Fruit fly (Drosophila melanogaster) whole organism, embryonic: ENCODE data around the gene SMSr.

Experiments used
- C15 ChIP-seq: fragments of 200-800 bp; sonication (Bioruptor generic); IDR thresholded peaks from 3 replicates; pipeline ENCODE4 v1.3.6; 2022; ENCODE audit warnings: missing biosample characterization, missing genetic modification characterization
- CG10267 ChIP-seq: fragments of 200-800 bp; sonication (Bioruptor generic); optimal IDR thresholded peaks from 2 replicates; lab custom pipeline; 2018; ENCODE audit warnings: missing biosample characterization, mild to moderate bottlenecking, missing genetic modification characterization, moderate library complexity
- CG11247 ChIP-seq: fragments of 200-800 bp; sonication (Bioruptor generic); IDR thresholded peaks from 2 replicates; pipeline ENCODE4 v1.3.6; 2022; ENCODE audit warnings: missing biosample characterization, missing genetic modification characterization
- CG11723 ChIP-seq: fragments of 200-800 bp; sonication (Bioruptor generic); optimal IDR thresholded peaks from 2 replicates; lab custom pipeline; 2017; ENCODE audit warnings: missing biosample characterization, mild to moderate bottlenecking, missing genetic modification characterization
- CG12236 ChIP-seq: fragments of 200-800 bp; sonication (Bioruptor generic); optimal IDR thresholded peaks from 2 replicates; lab custom pipeline; 2016; ENCODE audit warnings: missing biosample characterization, missing genetic modification characterization
- CG12299 ChIP-seq: fragments of 200-800 bp; sonication (Bioruptor generic); optimal IDR thresholded peaks from 2 replicates; lab custom pipeline; 2018; ENCODE audit warnings: missing biosample characterization, mild to moderate bottlenecking, missing genetic modification characterization
- CG13287 ChIP-seq: fragments of 200-800 bp; sonication (Bioruptor generic); IDR thresholded peaks from 2 replicates; pipeline ENCODE4 v1.3.6; 2022; ENCODE audit warnings: missing biosample characterization, missing genetic modification characterization; ENCODE audit not compliant: partially characterized antibody
- CG14710 ChIP-seq: fragments of 200-800 bp; sonication (Bioruptor generic); optimal IDR thresholded peaks from 3 replicates; lab custom pipeline; 2019; ENCODE audit warnings: missing biosample characterization, mild to moderate bottlenecking, missing genetic modification characterization, moderate library complexity
- CG14860 ChIP-seq: fragments of 200-800 bp; sonication (Bioruptor generic); IDR thresholded peaks from 3 replicates; pipeline ENCODE4 v1.3.6; 2022; ENCODE audit warnings: missing biosample characterization, missing genetic modification characterization; ENCODE audit not compliant: partially characterized antibody
- CG16779 ChIP-seq: fragments of 200-800 bp; sonication (Bioruptor generic); IDR thresholded peaks from 2 replicates; pipeline ENCODE4 v1.3.6; 2022; ENCODE audit warnings: missing biosample characterization, missing genetic modification characterization
- CG17612 ChIP-seq: fragments of 200-800 bp; sonication (Bioruptor generic); IDR thresholded peaks from 2 replicates; pipeline ENCODE4 v1.3.6; 2022; ENCODE audit warnings: missing biosample characterization, missing genetic modification characterization
- CG2712 ChIP-seq: fragments of 200-800 bp; optimal IDR thresholded peaks from 3 replicates; lab custom pipeline; 2019; ENCODE audit warnings: missing biosample characterization, mild to moderate bottlenecking, missing genetic modification characterization, moderate library complexity
- CG3847 ChIP-seq: fragments of 200-800 bp; sonication (Bioruptor generic); IDR thresholded peaks from 2 replicates; pipeline ENCODE4 v1.3.6; 2022; ENCODE audit warnings: missing biosample characterization, missing genetic modification characterization
- CG3995 ChIP-seq: fragments of 200-800 bp; sonication (Bioruptor generic); optimal IDR thresholded peaks from 3 replicates; lab custom pipeline; 2016; ENCODE audit warnings: missing biosample characterization, missing genetic modification characterization
- CG4617 ChIP-seq: fragments of 200-800 bp; sonication (Bioruptor generic); optimal IDR thresholded peaks from 3 replicates; lab custom pipeline; 2016; ENCODE audit warnings: missing biosample characterization, missing genetic modification characterization, borderline replicate concordance
- CG7556 ChIP-seq: fragments of 200-800 bp; sonication (Bioruptor generic); optimal IDR thresholded peaks from 2 replicates; lab custom pipeline; 2017; ENCODE audit warnings: missing biosample characterization, mild to moderate bottlenecking, missing genetic modification characterization
- CG7745 ChIP-seq: fragments of 200-800 bp; sonication (Bioruptor generic); optimal IDR thresholded peaks from 2 replicates; lab custom pipeline; 2018; ENCODE audit warnings: missing biosample characterization, mild to moderate bottlenecking, missing genetic modification characterization, moderate library complexity
- CG8281 ChIP-seq: fragments of 200-800 bp; sonication (Bioruptor generic); optimal IDR thresholded peaks from 2 replicates; lab custom pipeline; 2018; ENCODE audit warnings: missing biosample characterization, mild to moderate bottlenecking, missing genetic modification characterization, moderate library complexity
- CoRest ChIP-seq: fragments of 200-800 bp; sonication (Bioruptor generic); optimal IDR thresholded peaks from 3 replicates; lab custom pipeline; 2018; ENCODE audit warnings: missing biosample characterization, mild to moderate bottlenecking, missing genetic modification characterization, moderate library complexity
- Fer2 ChIP-seq: fragments of 200-800 bp; sonication (Bioruptor generic); optimal IDR thresholded peaks from 2 replicates; lab custom pipeline; 2018; ENCODE audit warnings: missing biosample characterization, mild to moderate bottlenecking, missing genetic modification characterization, moderate library complexity
- Gsc ChIP-seq: fragments of 200-800 bp; sonication (Bioruptor generic); IDR thresholded peaks from 2 replicates; pipeline ENCODE4 v1.3.6; 2022; ENCODE audit warnings: missing biosample characterization, missing genetic modification characterization
- HmgD ChIP-seq: fragments of 200-800 bp; sonication (Bioruptor generic); optimal IDR thresholded peaks from 3 replicates; lab custom pipeline; 2016; ENCODE audit warnings: missing biosample characterization, missing genetic modification characterization
- MESR4 ChIP-seq: fragments of 200-800 bp; sonication (Bioruptor generic); optimal IDR thresholded peaks from 2 replicates; lab custom pipeline; 2018; ENCODE audit warnings: missing biosample characterization, mild to moderate bottlenecking, missing genetic modification characterization, moderate library complexity
- Opbp ChIP-seq: fragments of 200-800 bp; sonication (Bioruptor generic); IDR thresholded peaks from 3 replicates; pipeline ENCODE4 v1.3.6; 2022; ENCODE audit warnings: missing biosample characterization, missing genetic modification characterization; ENCODE audit not compliant: partially characterized antibody
- Sry-δ ChIP-seq: fragments of 200-800 bp; sonication (Bioruptor generic); optimal IDR thresholded peaks from 2 replicates; lab custom pipeline; 2016; ENCODE audit warnings: missing biosample characterization, missing genetic modification characterization
- YL-1 ChIP-seq: fragments of 200-800 bp; sonication (Bioruptor generic); optimal IDR thresholded peaks from 3 replicates; lab custom pipeline; 2017; ENCODE audit warnings: missing biosample characterization, mild to moderate bottlenecking, missing genetic modification characterization
- amos ChIP-seq: fragments of 200-800 bp; sonication (Bioruptor generic); IDR thresholded peaks from 2 replicates; pipeline ENCODE4 v1.3.6; 2022; ENCODE audit warnings: missing biosample characterization, missing genetic modification characterization; ENCODE audit not compliant: partially characterized antibody
- aop ChIP-seq: fragments of 200-800 bp; sonication (Bioruptor generic); IDR thresholded peaks from 2 replicates; pipeline ENCODE4 v1.3.6; 2022; ENCODE audit warnings: missing biosample characterization, missing genetic modification characterization
- ash1 ChIP-seq: fragments of 200-800 bp; sonication (Bioruptor generic); optimal IDR thresholded peaks from 2 replicates; lab custom pipeline; 2018; ENCODE audit warnings: missing biosample characterization, mild to moderate bottlenecking, missing genetic modification characterization
- bab2 ChIP-seq: fragments of 200-800 bp; sonication (Bioruptor generic); optimal IDR thresholded peaks from 2 replicates; lab custom pipeline; 2016; ENCODE audit warnings: missing biosample characterization, missing genetic modification characterization
- bigmax ChIP-seq: fragments of 200-800 bp; sonication (Bioruptor generic); optimal IDR thresholded peaks from 2 replicates; lab custom pipeline; 2018; ENCODE audit warnings: missing biosample characterization, mild to moderate bottlenecking, missing genetic modification characterization
- bowl ChIP-seq: fragments of 200-800 bp; sonication (Bioruptor generic); IDR thresholded peaks from 2 replicates; pipeline ENCODE4 v1.3.6; 2022; ENCODE audit warnings: missing biosample characterization, missing genetic modification characterization
- caup ChIP-seq: fragments of 200-800 bp; sonication (Bioruptor generic); optimal IDR thresholded peaks from 3 replicates; lab custom pipeline; 2017; ENCODE audit warnings: missing biosample characterization, mild to moderate bottlenecking, missing genetic modification characterization, moderate library complexity; ENCODE audit not compliant: severe bottlenecking
- ci ChIP-seq: fragments of 200-800 bp; sonication (Bioruptor generic); IDR thresholded peaks from 3 replicates; pipeline ENCODE4 v1.3.6; 2022; ENCODE audit warnings: missing biosample characterization, missing genetic modification characterization
- eve ChIP-seq, 2 experiments: fragments of >200 bp; optimal IDR thresholded peaks; 2 replicates each; lab custom pipeline; 2017; ENCODE audit warnings: missing biosample characterization in 2 of 2, missing genetic modification characterization in 2 of 2
- ewg ChIP-seq: fragments of 200-800 bp; sonication (Bioruptor generic); optimal IDR thresholded peaks from 3 replicates; lab custom pipeline; 2017; ENCODE audit warnings: mild to moderate bottlenecking, missing biosample characterization, missing genetic modification reagents, missing genetic modification characterization
- ken ChIP-seq: fragments of 200-800 bp; sonication (Bioruptor generic); IDR thresholded peaks from 3 replicates; pipeline ENCODE4 v1.3.6; 2022; ENCODE audit warnings: missing biosample characterization, missing genetic modification characterization
- nmo ChIP-seq: fragments of 200-800 bp; sonication (Bioruptor generic); optimal IDR thresholded peaks from 2 replicates; lab custom pipeline; 2018; ENCODE audit warnings: missing biosample characterization, mild to moderate bottlenecking, missing genetic modification characterization, moderate library complexity
- nom ChIP-seq: fragments of 200-800 bp; sonication (Bioruptor generic); optimal IDR thresholded peaks from 2 replicates; lab custom pipeline; 2017; ENCODE audit warnings: missing biosample characterization, missing genetic modification characterization, mild to moderate bottlenecking, moderate library complexity, missing genetic modification reagents
- onecut ChIP-seq: fragments of 200-800 bp; sonication (Bioruptor generic); IDR thresholded peaks from 2 replicates; pipeline ENCODE4 v1.3.6; 2022; ENCODE audit warnings: missing biosample characterization, missing genetic modification characterization
- pita ChIP-seq: fragments of 200-800 bp; sonication (Bioruptor generic); optimal IDR thresholded peaks from 2 replicates; lab custom pipeline; 2017; ENCODE audit warnings: missing biosample characterization, mild to moderate bottlenecking, missing genetic modification characterization
- pzg ChIP-seq: fragments of 200-800 bp; sonication (Bioruptor generic); optimal IDR thresholded peaks from 3 replicates; lab custom pipeline; 2018; ENCODE audit warnings: missing biosample characterization, mild to moderate bottlenecking, missing genetic modification characterization, moderate library complexity
- ranshi ChIP-seq: fragments of 200-800 bp; sonication (Bioruptor generic); IDR thresholded peaks from 2 replicates; pipeline ENCODE4 v1.3.6; 2022; ENCODE audit warnings: missing biosample characterization, missing genetic modification characterization
- row ChIP-seq: fragments of 200-800 bp; sonication (Bioruptor generic); IDR thresholded peaks from 3 replicates; pipeline ENCODE4 v1.3.6; 2022; ENCODE audit warnings: missing biosample characterization, missing genetic modification characterization
- slbo ChIP-seq: fragments of 200-800 bp; sonication (Bioruptor generic); IDR thresholded peaks from 2 replicates; pipeline ENCODE4 v1.3.6; 2022; ENCODE audit warnings: missing biosample characterization, missing genetic modification characterization
- tgo ChIP-seq: fragments of 200-800 bp; sonication (Bioruptor generic); IDR thresholded peaks from 3 replicates; pipeline ENCODE4 v1.3.6; 2022; ENCODE audit warnings: missing biosample characterization, missing genetic modification characterization
- trem ChIP-seq: fragments of 200-800 bp; optimal IDR thresholded peaks from 3 replicates; lab custom pipeline; 2019; ENCODE audit warnings: missing biosample characterization, mild to moderate bottlenecking, missing genetic modification characterization, moderate library complexity
- unc-4 ChIP-seq: fragments of 200-800 bp; sonication (Bioruptor generic); IDR thresholded peaks from 2 replicates; pipeline ENCODE4 v1.3.6; 2022; ENCODE audit warnings: missing biosample characterization, missing genetic modification characterization; ENCODE audit not compliant: partially characterized antibody
- vvl ChIP-seq: fragments of 200-800 bp; sonication (Bioruptor generic); IDR thresholded peaks from 2 replicates; pipeline ENCODE4 v1.3.6; 2022; ENCODE audit warnings: missing biosample characterization, missing genetic modification characterization

Gene SMSr

DNA sequence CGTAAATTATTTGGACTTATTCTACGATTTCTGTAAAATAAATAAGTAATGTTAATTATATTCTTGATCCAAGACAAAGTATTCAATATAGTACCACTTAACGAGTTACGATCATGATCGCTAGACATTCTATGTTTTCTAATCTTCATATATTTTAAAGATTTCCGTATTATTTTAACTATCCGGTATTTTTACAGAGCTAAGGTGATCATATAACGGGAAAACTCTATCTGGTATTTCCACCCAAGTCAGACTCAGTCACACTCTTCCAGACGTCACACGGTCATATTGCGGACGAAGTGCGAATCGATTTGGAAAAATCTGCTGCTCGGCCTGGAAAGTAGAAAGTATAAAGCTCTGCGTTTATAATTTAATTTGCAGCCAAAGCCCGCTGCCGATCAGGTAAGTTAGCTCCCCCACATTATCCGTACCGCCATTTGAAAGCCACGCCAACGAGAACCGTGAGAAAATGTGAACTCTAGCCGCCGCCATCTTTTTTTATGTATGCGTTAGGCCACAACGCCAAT lies 42.0 kb downstream of the SMSr start, which contains the start of the genes lark and eco (continued):
- no peak for TF ChIP-seq ewg (GFP tag; lab: Kevin White, UChicago)
- TF ChIP-seq pzg (GFP tag; lab: Kevin White, UChicago), result peak; percentile 79
- TF ChIP-seq trem (tag; lab: Kevin White, UChicago), result peak; percentile 26
- TF ChIP-seq YL-1 (GFP tag; lab: Kevin White, UChicago), result peak; percentile 96
- peak; percentile 8 for TF ChIP-seq CoRest
- TF ChIP-seq vvl (GFP tag; lab: Robert Waterston, UW), result 0 out of 2 replicates have a peak, but pooled peaks have one; percentile 10
- TF ChIP-seq ken (GFP tag; lab: Robert Waterston, UW), result no peak
- TF ChIP-seq amos (GFP tag; lab: Robert Waterston, UW), result peak; percentile 41; the same call in 1 of the 2 replicates
- TF ChIP-seq CG8281 (tag; lab: Kevin White, UChicago), result no peak
- peak; percentile 64 for TF ChIP-seq CG14710 (tag; lab: Kevin White, UChicago)
- TF ChIP-seq ash1, result no peak
- TF ChIP-seq aop (GFP tag; lab: Robert Waterston, UW), result no peak
- TF ChIP-seq CG16779, result no peak
- peak; percentile 33 for TF ChIP-seq nmo (GFP tag; lab: Kevin White, UChicago)
- peak; percentile 83 for TF ChIP-seq CG10267 (tag; lab: Kevin White, UChicago)
- TF ChIP-seq caup (GFP tag; lab: Kevin White, UChicago), result no peak
- TF ChIP-seq CG12299 (tag; lab: Kevin White, UChicago), result peak; percentile 60
- TF ChIP-seq pita, result no peak
- TF ChIP-seq CG2712, result peak; percentile 29
- no peak for TF ChIP-seq Gsc (GFP tag; lab: Robert Waterston, UW)
- no peak for TF ChIP-seq CG12236 (GFP tag; lab: Kevin White, UChicago)
- TF ChIP-seq Sry-δ (GFP tag; lab: Kevin White, UChicago), result peak; percentile 14
- no peak for TF ChIP-seq bigmax (GFP tag; lab: Kevin White, UChicago)
- TF ChIP-seq onecut, result peak; percentile 77
- no peak for TF ChIP-seq tgo (GFP tag; lab: Robert Waterston, UW)
- peak; percentile 40; the same call in 1 of the 3 replicates for TF ChIP-seq Opbp (GFP tag; lab: Robert Waterston, UW)
- no peak for TF ChIP-seq CG17612 (GFP tag; lab: Robert Waterston, UW)
- TF ChIP-seq nom (GFP tag; lab: Kevin White, UChicago), result peak; percentile 57
- TF ChIP-seq CG3847, result peak; percentile 33; the same call in 1 of the 2 replicates
- TF ChIP-seq unc-4 (GFP tag; lab: Robert Waterston, UW), result 0 out of 2 replicates have a peak, but pooled peaks have one; percentile 13
- no peak; the same call in 2 of the 3 replicates for TF ChIP-seq ci (GFP tag; lab: Robert Waterston, UW)
- TF ChIP-seq CG7745 (tag; lab: Kevin White, UChicago), result no peak
- TF ChIP-seq HmgD (GFP tag; lab: Kevin White, UChicago), result peak; percentile 3

DNA sequence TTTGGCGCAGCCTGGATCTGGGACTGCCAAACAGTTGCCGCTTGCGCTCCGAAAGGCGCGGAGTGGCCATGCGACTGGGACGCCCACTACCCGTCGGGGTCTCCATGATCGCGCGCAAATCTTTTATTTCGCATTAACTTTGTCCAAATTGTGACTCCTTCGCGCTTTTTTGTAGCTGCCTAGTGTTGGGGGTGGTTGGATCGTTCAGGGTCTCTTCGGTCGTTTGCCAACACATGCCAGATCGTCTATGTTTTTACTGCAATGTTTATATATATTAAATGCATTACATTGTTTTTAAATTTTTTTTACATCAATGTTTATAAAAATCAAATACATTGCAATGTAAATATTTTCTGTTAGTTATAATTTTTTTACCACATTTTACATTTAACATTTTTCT lies 42.5 kb downstream of the SMSr start:
- TF ChIP-seq bab2 (GFP tag; lab: Kevin White, UChicago), result no peak
- TF ChIP-seq MESR4, result peak; percentile 44
- TF ChIP-seq C15 (GFP tag; lab: Robert Waterston, UW), result no peak
- no peak for TF ChIP-seq CG14860 (GFP tag; lab: Robert Waterston, UW)
- no peak for TF ChIP-seq row (GFP tag; lab: Robert Waterston, UW)
- no peak for TF ChIP-seq CG11723
- no peak for TF ChIP-seq eve (GFP tag; optimal IDR thresholded peaks at IDR 0.05; lab: Kevin White, UChicago)
- TF ChIP-seq bowl (GFP tag; lab: Robert Waterston, UW), result peak; percentile 11; the same call in 1 of the 2 replicates
- no peak for TF ChIP-seq Fer2 (tag; lab: Kevin White, UChicago)
- TF ChIP-seq CG11247 (GFP tag; lab: Robert Waterston, UW), result 0 out of 2 replicates have a peak, but pooled peaks have one; percentile 16
- TF ChIP-seq CG3995 (GFP tag; lab: Kevin White, UChicago), result peak; percentile 65
- TF ChIP-seq CG10267 (tag; lab: Kevin White, UChicago), result peak; percentile 88
- TF ChIP-seq slbo (GFP tag; lab: Robert Waterston, UW), result peak; percentile 43; the same call in 1 of the 2 replicates
- TF ChIP-seq CG4617 (GFP tag; lab: Kevin White, UChicago), result peak; percentile 33
- no peak for TF ChIP-seq CG7556
- peak; percentile 11; the same call in 1 of the 2 replicates for TF ChIP-seq CG13287
- 0 out of 2 replicates have a peak, but pooled peaks have one; percentile 18 for TF ChIP-seq vvl (GFP tag; lab: Robert Waterston, UW)
- no peak for TF ChIP-seq ranshi (GFP tag; lab: Robert Waterston, UW)
- TF ChIP-seq ci (GFP tag; lab: Robert Waterston, UW), result 0 out of 3 replicates have a peak, but pooled peaks have one; percentile 20
